Fruit fly (Drosophila melanogaster) Kc167 (cell line): ENCODE data around the gene Arglu1.

ENCODE experiments used
- Myc ChIP-seq: fragments of >200 bp; optimal IDR thresholded peaks from 2 replicates; lab custom pipeline; 2017; ENCODE audit warnings: missing external identifiers
- Sin3A ChIP-seq: fragments of >200 bp; optimal IDR thresholded peaks from 2 replicates; lab custom pipeline; 2018; ENCODE audit warnings: missing external identifiers
- h ChIP-seq: fragments of >200 bp; optimal IDR thresholded peaks from 3 replicates; lab custom pipeline; 2018; ENCODE audit warnings: missing external identifiers
- insv ChIP-seq: fragments of >200 bp; optimal IDR thresholded peaks from 3 replicates; lab custom pipeline; 2018; ENCODE audit warnings: missing external identifiers
- psq ChIP-seq: fragments of >200 bp; optimal IDR thresholded peaks from 2 replicates; lab custom pipeline; 2017; ENCODE audit warnings: missing external identifiers
- ttk ChIP-seq: sonication (Bioruptor generic); optimal IDR thresholded peaks from 2 replicates; lab custom pipeline; 2017; ENCODE audit warnings: missing external identifiers

Gene Arglu1

DNA sequence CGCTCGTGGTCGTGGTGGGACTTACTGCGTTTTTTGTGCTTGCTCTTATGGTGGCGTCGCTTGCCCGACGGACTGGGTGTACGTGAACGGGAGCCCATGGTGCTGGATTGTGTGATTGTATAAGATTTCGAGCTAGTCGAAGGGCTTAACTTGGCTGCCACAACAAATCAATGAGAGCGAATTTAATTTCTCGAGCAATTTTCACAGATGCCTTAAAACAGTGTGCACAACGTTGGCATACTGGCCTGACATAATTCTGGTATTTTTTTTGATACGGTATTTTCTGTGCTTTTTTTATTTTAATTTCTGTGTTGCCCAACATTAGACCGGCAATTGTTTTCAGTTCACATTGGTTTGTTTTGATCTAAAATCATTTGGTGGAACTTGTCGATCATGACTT lies at the start of gene Arglu1:
Gene Arglu1 (minus strand): TSS at position 227 of the 400 bp plus-strand sequence.
- no peak for TF ChIP-seq h (lab: Kevin White, UChicago)
- TF ChIP-seq Sin3A, result no peak
- no peak for TF ChIP-seq insv (lab: Kevin White, UChicago)
- TF ChIP-seq Myc (lab: Kevin White, UChicago), result no peak
- TF ChIP-seq ttk (lab: Kevin White, UChicago), result no peak
- no peak for TF ChIP-seq psq (lab: Kevin White, UChicago)

DNA sequence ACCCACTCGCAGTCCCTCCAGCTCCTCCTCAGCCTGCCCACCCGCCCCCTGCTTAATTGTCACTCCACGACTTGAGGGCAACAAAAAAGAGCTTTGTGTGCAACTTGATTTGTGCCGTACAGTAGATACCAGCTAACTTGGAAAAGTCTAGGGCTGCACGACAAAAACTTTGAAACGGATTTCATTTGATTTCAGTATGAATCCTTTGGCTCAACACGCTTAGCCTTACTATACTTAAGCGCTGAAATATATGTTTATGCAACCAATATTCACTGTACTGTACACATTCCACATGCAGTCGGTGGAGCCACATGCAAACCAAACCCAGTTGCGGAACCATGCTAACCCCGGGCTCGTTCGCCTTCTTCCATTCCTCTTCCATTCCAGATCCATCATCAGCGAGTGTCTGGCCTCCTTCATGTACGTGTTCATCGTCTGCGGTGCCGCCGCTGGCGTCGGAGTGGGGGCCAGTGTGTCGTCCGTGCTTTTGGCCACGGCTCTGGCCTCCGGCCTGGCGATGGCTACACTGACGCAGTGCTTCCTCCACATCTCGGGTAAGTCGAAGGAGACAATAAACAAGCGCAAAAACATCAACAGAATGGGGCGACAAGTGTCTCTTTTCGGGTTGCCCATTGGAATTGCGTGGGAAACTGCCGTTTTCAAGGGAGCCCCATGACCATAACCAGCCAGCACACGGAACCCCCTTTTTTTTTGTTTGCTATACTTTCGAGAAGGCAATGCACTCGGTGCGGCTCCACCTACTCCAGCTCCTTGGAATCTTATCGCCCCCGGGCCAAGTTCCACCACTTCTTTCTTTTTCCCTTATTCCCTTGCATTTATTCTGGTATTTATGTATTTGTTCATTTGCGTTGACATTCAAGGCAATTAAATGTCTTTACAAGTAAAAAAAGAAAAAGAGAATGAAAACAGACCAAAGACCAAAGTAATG lies 48.7 kb upstream of the Arglu1 start:
- TF ChIP-seq psq (lab: Kevin White, UChicago), result no peak
- no peak for TF ChIP-seq insv (lab: Kevin White, UChicago)
- TF ChIP-seq ttk (lab: Kevin White, UChicago), result no peak
- TF ChIP-seq Myc (lab: Kevin White, UChicago), result no peak
- no peak for TF ChIP-seq Sin3A
- no peak for TF ChIP-seq h (lab: Kevin White, UChicago)

dm6 chr2L:9984078-9984772 lies 46.3 kb upstream of the Arglu1 start, which contains the start of gene bib:
TSS of gene bib (plus strand) at chr2L:9984645.
- TF ChIP-seq psq (lab: Kevin White, UChicago) (no peak), ttk (lab: Kevin White, UChicago) (no peak), insv (lab: Kevin White, UChicago) (no peak), h (lab: Kevin White, UChicago) (no peak)

dm6 chr2L:9982516-9982915 lies 44.6 kb upstream of the Arglu1 start:
- TF ChIP-seq Myc (lab: Kevin White, UChicago), result no peak
- TF ChIP-seq ttk (lab: Kevin White, UChicago), result no peak
- no peak for TF ChIP-seq psq (lab: Kevin White, UChicago)
- TF ChIP-seq h (lab: Kevin White, UChicago), result no peak
- TF ChIP-seq Sin3A, result no peak
- TF ChIP-seq insv (lab: Kevin White, UChicago), result no peak

- TF ChIP-seq insv (lab: Kevin White, UChicago), result no peak
- TF ChIP-seq psq (lab: Kevin White, UChicago), result no peak
- no peak for TF ChIP-seq Myc (lab: Kevin White, UChicago)
- TF ChIP-seq ttk (lab: Kevin White, UChicago), result no peak
- no peak for TF ChIP-seq Sin3A
- no peak for TF ChIP-seq h (lab: Kevin White, UChicago)
These were observed 43.9 kb upstream of the Arglu1 start for dm6 chr2L:9981809-9982208.

DNA sequence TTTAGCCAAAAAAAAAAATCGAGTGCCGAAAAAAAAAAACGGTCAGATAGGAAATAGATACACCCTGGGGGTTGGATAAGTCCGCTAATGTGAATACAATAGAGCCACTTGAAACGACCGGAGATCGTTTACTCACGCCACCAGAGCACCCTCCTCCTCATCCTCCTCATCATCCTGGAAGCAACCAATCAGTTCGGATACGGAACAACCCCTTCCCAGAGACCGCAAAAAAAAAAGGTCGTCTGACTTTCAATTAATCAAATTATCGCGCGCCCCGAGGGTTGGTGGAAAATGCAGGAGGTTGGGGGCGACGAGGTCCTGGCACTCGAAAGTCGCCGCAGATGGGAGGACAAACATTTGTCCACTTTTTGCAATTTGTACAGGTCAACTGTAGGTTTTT lies 34.7 kb upstream of the Arglu1 start:
- TF ChIP-seq Sin3A (no peak), Myc (lab: Kevin White, UChicago) (no peak), psq (lab: Kevin White, UChicago) (no peak), ttk (lab: Kevin White, UChicago) (no peak), h (lab: Kevin White, UChicago) (no peak), insv (lab: Kevin White, UChicago) (no peak)

DNA sequence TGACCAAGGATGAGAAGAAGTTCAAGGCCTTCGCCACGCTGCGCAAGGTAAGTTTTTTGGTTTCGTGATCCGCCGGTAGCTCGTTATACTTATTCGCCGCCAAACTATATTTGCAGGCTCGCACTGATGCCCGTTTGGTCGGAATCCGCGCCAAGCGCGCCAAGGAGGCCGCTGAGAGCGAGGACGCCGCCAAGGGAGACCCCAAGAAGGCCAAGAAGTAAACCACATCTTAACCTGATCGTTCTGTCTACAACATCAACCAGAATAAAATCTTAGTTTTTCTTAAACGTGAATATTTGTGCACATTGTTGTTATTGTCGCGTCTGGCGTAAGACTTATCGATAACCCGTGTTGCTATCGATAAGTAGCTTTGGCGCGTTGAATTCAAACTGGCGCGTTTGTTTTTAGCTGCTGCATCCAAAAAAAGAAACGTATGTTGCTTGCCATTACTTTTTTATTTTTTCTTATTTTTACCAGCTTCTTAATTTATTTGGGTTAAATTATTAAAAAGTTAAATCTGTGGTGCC lies 30.3 kb upstream of the Arglu1 start:
- TF ChIP-seq psq (lab: Kevin White, UChicago), result no peak
- no peak for TF ChIP-seq ttk (lab: Kevin White, UChicago)
- no peak for TF ChIP-seq Myc (lab: Kevin White, UChicago)

DNA sequence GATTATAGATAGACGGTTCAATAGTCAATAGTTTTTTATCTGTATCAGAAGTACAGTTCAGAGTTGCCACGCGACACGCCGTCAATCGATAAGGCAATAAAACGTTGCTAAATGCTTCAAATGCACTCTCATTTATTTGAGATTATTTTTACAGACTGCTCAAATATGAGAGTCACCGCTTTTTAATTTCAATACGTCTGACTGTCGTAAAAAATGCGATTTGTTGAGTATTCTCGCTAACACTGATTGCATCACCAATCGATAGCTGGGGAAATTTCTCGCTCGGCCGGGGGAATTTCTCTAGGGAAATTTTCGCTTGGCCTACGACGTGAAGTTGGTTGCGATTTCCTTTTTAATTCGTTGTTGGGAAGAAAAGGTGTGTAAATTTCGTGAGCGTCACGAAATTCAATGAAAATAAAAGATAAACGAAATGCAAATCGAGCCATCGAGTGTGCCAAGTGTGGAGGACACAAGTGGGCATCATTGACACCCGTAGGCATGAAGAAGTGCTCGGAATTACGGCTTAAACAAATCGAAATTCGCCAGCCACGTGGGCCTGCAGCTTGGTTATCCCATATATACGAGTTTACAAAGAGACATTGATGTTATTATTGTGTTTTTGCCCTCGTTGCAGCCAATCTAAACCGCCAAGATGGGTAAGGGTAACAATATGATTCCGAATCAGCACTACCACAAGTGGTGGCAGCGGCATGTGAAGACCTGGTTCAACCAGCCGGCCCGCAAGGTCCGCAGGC lies 29.2 kb upstream of the Arglu1 start, which contains the start of the genes Dref and RpL13:
Gene Dref (minus strand): TSS at position 247 of the 755 bp plus-strand sequence.
Gene RpL13 (plus strand): TSS at position 331 of the 755 bp plus-strand sequence.
- TF ChIP-seq Myc (lab: Kevin White, UChicago) (no peak), Sin3A (no peak), psq (lab: Kevin White, UChicago) (no peak), ttk (lab: Kevin White, UChicago) (no peak), insv (lab: Kevin White, UChicago) (no peak), h (lab: Kevin White, UChicago) (no peak)

DNA sequence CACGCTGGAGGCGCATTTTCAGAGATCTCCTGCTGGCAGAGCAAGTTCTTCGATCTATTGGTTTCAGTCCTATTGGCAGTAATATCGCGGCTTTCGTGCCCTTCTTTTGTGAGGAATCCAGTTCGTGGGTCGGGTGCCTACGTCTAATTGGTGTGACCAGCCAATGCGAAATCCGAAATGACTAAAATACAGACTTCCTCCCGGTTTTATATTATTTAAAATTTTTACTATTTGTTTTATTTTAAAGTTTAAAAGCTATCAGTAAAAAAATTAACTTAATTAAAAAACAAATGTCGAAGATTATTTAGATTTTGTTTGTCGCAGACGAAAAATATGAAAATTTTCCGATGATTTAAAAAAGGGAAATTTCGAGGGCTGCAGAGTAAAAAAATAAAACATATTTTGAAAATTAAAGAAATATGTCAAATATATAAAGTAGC lies 25.7 kb upstream of the Arglu1 start, which contains the start of gene CG5850:
Gene CG5850 (minus strand): TSS at position 347 of the 440 bp plus-strand sequence.
- no peak for TF ChIP-seq h (lab: Kevin White, UChicago)
- no peak for TF ChIP-seq ttk (lab: Kevin White, UChicago)
- no peak for TF ChIP-seq psq (lab: Kevin White, UChicago)
- TF ChIP-seq Myc (lab: Kevin White, UChicago), result no peak
- no peak for TF ChIP-seq Sin3A
- no peak for TF ChIP-seq insv (lab: Kevin White, UChicago)

dm6 chr2L:9960758-9961157 lies 22.8 kb upstream of the Arglu1 start:
- no peak for TF ChIP-seq h (lab: Kevin White, UChicago)
- no peak for TF ChIP-seq Myc (lab: Kevin White, UChicago)
- TF ChIP-seq insv (lab: Kevin White, UChicago), result no peak
- no peak for TF ChIP-seq Sin3A
- TF ChIP-seq psq (lab: Kevin White, UChicago), result no peak
- TF ChIP-seq ttk (lab: Kevin White, UChicago), result no peak
